Fruit fly (Drosophila melanogaster): ENCODE results near the gene TMEM216.

DNA sequence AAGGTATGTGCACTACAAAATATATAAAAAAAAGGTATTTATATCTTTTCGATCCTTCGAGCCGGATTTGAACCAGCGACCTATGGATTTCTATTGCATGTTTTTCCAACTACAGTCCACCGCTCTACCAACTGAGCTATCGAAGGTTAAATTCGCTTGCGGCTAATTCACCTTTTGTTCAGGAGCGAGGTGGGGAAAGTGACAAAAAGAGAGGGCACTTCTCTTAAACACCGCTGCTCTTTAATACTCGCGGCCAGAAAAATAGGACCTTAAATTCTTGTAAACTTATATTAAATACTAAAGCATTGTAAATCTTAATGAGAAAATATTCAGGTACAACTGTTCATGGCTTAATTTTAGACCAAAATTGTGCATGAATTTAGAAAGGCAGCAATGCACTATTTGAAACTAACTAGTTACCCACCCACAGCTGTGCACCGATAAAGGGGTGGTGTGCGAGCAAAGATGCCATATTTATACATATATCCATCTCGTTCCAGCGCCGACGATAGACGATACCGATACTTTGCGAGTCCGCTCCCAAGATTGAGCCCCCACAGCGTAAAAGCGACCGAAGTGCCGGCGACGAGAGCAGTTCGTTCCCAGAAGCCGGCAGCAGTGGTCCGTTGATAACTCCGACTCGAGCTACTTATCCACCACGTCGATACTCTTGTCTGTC is 46.9 kb upstream of the TMEM216 start:
- TF ChIP-seq Snoo (tag; optimal IDR thresholded peaks at IDR 0.05) (peak; percentile 97), CG17806 (tag; optimal IDR thresholded peaks at IDR 0.05) (peak; percentile 98), CG15710 (tag; optimal IDR thresholded peaks at IDR 0.05) (peak; percentile 97), Pif1A (GFP tag; optimal IDR thresholded peaks at IDR 0.05) (peak; percentile 99), CG10348 (GFP tag; IDR thresholded peaks at IDR 0.05) (peak; percentile 89), CG12605 (GFP tag; IDR thresholded peaks at IDR 0.05) (peak; percentile 98), CG14655 (GFP tag; optimal IDR thresholded peaks at IDR 0.05) (peak; percentile 98), Pif1B (GFP tag; optimal IDR thresholded peaks at IDR 0.05) (peak; percentile 99), CG4496 (GFP tag; IDR thresholded peaks at IDR 0.05) (peak; percentile 99), CG8159 (tag; optimal IDR thresholded peaks at IDR 0.05) (peak; percentile 98), EcR (GFP tag; optimal IDR thresholded peaks at IDR 0.05) (peak; percentile 45), rn (GFP tag; IDR thresholded peaks at IDR 0.05) (peak; percentile 92)

Measured in whole organism, pupa.